Worm (Caenorhabditis elegans) whole organism, L1 larva: ENCODE data around the gene srh-27.

ENCODE experiments used
- F16B12.6 ChIP-seq: fragments of 150-350 bp; optimal IDR thresholded peaks from 2 replicates; lab custom pipeline; 2014; ENCODE audit warnings: missing biosample characterization, missing genetic modification characterization
- aha-1 ChIP-seq: fragments of 150-350 bp; optimal IDR thresholded peaks from 2 replicates; lab custom pipeline; 2014; ENCODE audit warnings: missing biosample characterization, missing genetic modification characterization
- blmp-1 ChIP-seq: fragments of 150-350 bp; optimal IDR thresholded peaks from 2 replicates; lab custom pipeline; 2014; ENCODE audit warnings: missing biosample characterization, missing genetic modification characterization
- ceh-63 ChIP-seq: fragments of 200-800 bp; sonication (Bioruptor generic); optimal IDR thresholded peaks from 2 replicates; lab custom pipeline; 2018; ENCODE audit warnings: mild to moderate bottlenecking, missing genetic modification characterization, missing compliant biosample characterization
- dsc-1 ChIP-seq: sonication (generic microtip); optimal IDR thresholded peaks from 2 replicates; lab custom pipeline; 2016; ENCODE audit warnings: mild to moderate bottlenecking, missing genetic modification characterization, missing compliant biosample characterization
- efl-1 ChIP-seq, 4 experiments: fragments of 150-350 bp; optimal IDR thresholded peaks in 3 of 4; peaks in 1 of 4; 1 replicate in 1 of 4; 2 replicates in 3 of 4; lab custom pipeline; 2014; ENCODE audit warnings: missing biosample characterization in 2 of 4, missing genetic modification characterization in 2 of 4, missing genetic modification reagents in 2 of 4
- fkh-10 ChIP-seq: sonication (generic microtip); optimal IDR thresholded peaks from 2 replicates; lab custom pipeline; 2017; ENCODE audit warnings: missing biosample characterization, missing genetic modification reagents, missing genetic modification characterization
- fkh-8 ChIP-seq: sonication (generic microtip); optimal IDR thresholded peaks from 2 replicates; lab custom pipeline; 2016; ENCODE audit warnings: mild to moderate bottlenecking, missing genetic modification characterization, missing compliant biosample characterization
- hlh-17 ChIP-seq: fragments of 200-800 bp; sonication (Bioruptor generic); optimal IDR thresholded peaks from 2 replicates; lab custom pipeline; 2018; ENCODE audit warnings: missing genetic modification characterization, mild to moderate bottlenecking, missing compliant biosample characterization, moderate library complexity, borderline replicate concordance
- hpl-2 ChIP-seq: fragments of 150-350 bp; optimal IDR thresholded peaks from 2 replicates; lab custom pipeline; 2014; ENCODE audit warnings: missing biosample characterization, missing genetic modification reagents, missing genetic modification characterization
- isw-1 ChIP-seq: fragments of 200-800 bp; sonication (Bioruptor generic); IDR thresholded peaks from 2 replicates; pipeline ENCODE4 v1.3.6; 2022; ENCODE audit warnings: missing genetic modification characterization, missing compliant biosample characterization
- jun-1 ChIP-seq: fragments of 150-350 bp; optimal IDR thresholded peaks from 2 replicates; lab custom pipeline; 2014; ENCODE audit warnings: missing biosample characterization, missing genetic modification reagents, missing genetic modification characterization
- lin-13 ChIP-seq: fragments of 150-350 bp; optimal IDR thresholded peaks from 2 replicates; lab custom pipeline; 2014; ENCODE audit warnings: missing biosample characterization, missing genetic modification reagents, missing genetic modification characterization
- lin-14 ChIP-seq: fragments of 200-800 bp; sonication (Bioruptor generic); optimal IDR thresholded peaks from 2 replicates; lab custom pipeline; 2018; ENCODE audit warnings: mild to moderate bottlenecking, missing genetic modification characterization, moderate library complexity, missing compliant biosample characterization
- mab-9 ChIP-seq: fragments of 200-800 bp; sonication (Bioruptor generic); IDR thresholded peaks from 2 replicates; pipeline ENCODE4 v1.3.6; 2022; ENCODE audit warnings: missing genetic modification reagents, missing genetic modification characterization, missing compliant biosample characterization
- mdl-1 ChIP-seq, 2 experiments: fragments of 150-350 bp; optimal IDR thresholded peaks; 2 replicates each; lab custom pipeline; 2014 to 2017; ENCODE audit warnings: missing biosample characterization in 2 of 2, missing genetic modification characterization in 2 of 2, inconsistent platforms in 1 of 2
- mep-1 ChIP-seq: fragments of 150-350 bp; optimal IDR thresholded peaks from 2 replicates; lab custom pipeline; 2014; ENCODE audit warnings: missing biosample characterization, missing genetic modification characterization
- nhr-11 ChIP-seq: fragments of 150-350 bp; optimal IDR thresholded peaks from 2 replicates; lab custom pipeline; 2014; ENCODE audit warnings: missing biosample characterization, missing genetic modification characterization
- nhr-12 ChIP-seq: sonication (generic microtip); optimal IDR thresholded peaks from 2 replicates; lab custom pipeline; 2017; ENCODE audit warnings: missing biosample characterization, missing genetic modification characterization
- nhr-28 ChIP-seq: fragments of 150-350 bp; optimal IDR thresholded peaks from 2 replicates; lab custom pipeline; 2014; ENCODE audit warnings: missing biosample characterization, missing genetic modification characterization
- nhr-71 ChIP-seq: sonication (generic microtip); optimal IDR thresholded peaks from 2 replicates; lab custom pipeline; 2016; ENCODE audit warnings: mild to moderate bottlenecking, missing genetic modification characterization, moderate library complexity, missing compliant biosample characterization
- nhr-85 ChIP-seq: sonication (generic microtip); peaks from one replicate; lab custom pipeline; 2016; ENCODE audit warnings: missing genetic modification characterization, inconsistent platforms, missing compliant biosample characterization
- pax-3 ChIP-seq: fragments of 200-800 bp; sonication (Bioruptor generic); optimal IDR thresholded peaks from 2 replicates; lab custom pipeline; 2018; ENCODE audit warnings: mild to moderate bottlenecking, missing genetic modification characterization, moderate library complexity, missing compliant biosample characterization
- sox-4 ChIP-seq: sonication (generic microtip); optimal IDR thresholded peaks from 2 replicates; lab custom pipeline; 2016; ENCODE audit warnings: missing genetic modification characterization, missing compliant biosample characterization
- sptf-1 ChIP-seq: fragments of 150-350 bp; optimal IDR thresholded peaks from 2 replicates; lab custom pipeline; 2014; ENCODE audit warnings: missing biosample characterization, missing genetic modification characterization
- sup-37 ChIP-seq: fragments of 200-800 bp; sonication (Bioruptor generic); optimal IDR thresholded peaks from 2 replicates; lab custom pipeline; 2018; ENCODE audit warnings: mild to moderate bottlenecking, missing genetic modification characterization, missing compliant biosample characterization
- tlp-1 ChIP-seq: fragments of 150-350 bp; optimal IDR thresholded peaks from 2 replicates; lab custom pipeline; 2014; ENCODE audit warnings: missing biosample characterization, missing genetic modification characterization
- unc-86 ChIP-seq: sonication (generic microtip); optimal IDR thresholded peaks from 2 replicates; lab custom pipeline; 2016; ENCODE audit warnings: missing genetic modification characterization, missing compliant biosample characterization
- unc-98 ChIP-seq: fragments of 200-800 bp; sonication (Bioruptor generic); IDR thresholded peaks from 2 replicates; pipeline ENCODE4 v1.3.6; 2022; ENCODE audit warnings: missing genetic modification characterization, missing compliant biosample characterization
- zag-1 ChIP-seq: fragments of 150-350 bp; optimal IDR thresholded peaks from 2 replicates; lab custom pipeline; 2014; ENCODE audit warnings: missing biosample characterization, missing genetic modification characterization
- ztf-11 ChIP-seq, 2 experiments: sonication (generic microtip); optimal IDR thresholded peaks; 2 replicates each; lab custom pipeline; 2016 to 2017; ENCODE audit warnings: missing genetic modification characterization in 2 of 2, missing biosample characterization in 1 of 2, missing compliant biosample characterization in 1 of 2

Gene srh-27

ce11 chrII:12480811-12481210 lies 32.5 kb downstream of the srh-27 start, which contains the start of gene arrd-9:
TSS of gene arrd-9 (minus strand) at chrII:12480911.
- TF ChIP-seq sup-37 (no peak), mdl-1 (tag; optimal IDR thresholded peaks at IDR 0.05; lab: Kevin White, UChicago) (no peak), F16B12.6 (tag; lab: Kevin White, UChicago) (no peak), aha-1 (tag; lab: Kevin White, UChicago) (no peak), unc-86 (no peak), nhr-12 (no peak), dsc-1 (tag; lab: Kevin White, UChicago) (no peak), ceh-63 (GFP tag; lab: Kevin White, UChicago) (no peak), jun-1 (tag; lab: Kevin White, UChicago) (no peak), fkh-10 (GFP tag; lab: Kevin White, UChicago) (no peak)

- no peak for TF ChIP-seq efl-1 (optimal IDR thresholded peaks at IDR 0.05; lab: Kevin White, UChicago)
- TF ChIP-seq efl-1 (GFP tag; optimal IDR thresholded peaks at IDR 0.05 in 1 of 2; lab: Kevin White, UChicago): peak in 1 of 2 experiments; percentile 91
- TF ChIP-seq hpl-2 (GFP tag; lab: Kevin White, UChicago): no peak
- TF ChIP-seq, all 84 proteins: peak for 1
Observed at ce11 chrII:12481645-12482044, 33.3 kb downstream of the srh-27 start.

- TF ChIP-seq nhr-11 (tag; lab: Kevin White, UChicago) (no peak), ztf-11 (tag; optimal IDR thresholded peaks at IDR 0.05; lab: Kevin White, UChicago) (no peak), nhr-71 (tag; lab: Kevin White, UChicago) (no peak), unc-86 (no peak), zag-1 (tag; lab: Kevin White, UChicago) (no peak), jun-1 (tag; lab: Kevin White, UChicago) (no peak), tlp-1 (tag; lab: Kevin White, UChicago) (no peak), hlh-17 (GFP tag; lab: Kevin White, UChicago) (no peak), mab-9 (GFP tag; lab: Robert Waterston, UW) (no peak), sptf-1 (tag; lab: Kevin White, UChicago) (no peak), nhr-12 (no peak), unc-98 (GFP tag; lab: Robert Waterston, UW) (no peak)
- TF ChIP-seq, all 84 proteins: peak for 0
Observed at ce11 chrII:12482622-12483021, 34.3 kb downstream of the srh-27 start, which contains the start of gene fbxb-102. TSS of gene fbxb-102 (plus strand) at chrII:12482922.

- TF ChIP-seq nhr-85 (tag; lab: Kevin White, UChicago): peak; percentile 29
- no peak for TF ChIP-seq nhr-28 (tag; lab: Kevin White, UChicago)
Observed at ce11 chrII:12485060-12485459, 36.7 kb downstream of the srh-27 start, which contains the start of gene F15A4.10. TSS of gene F15A4.10 (minus strand) at chrII:12485160.

- TF ChIP-seq zag-1 (tag; lab: Kevin White, UChicago): no peak
- no peak for TF ChIP-seq nhr-12
- TF ChIP-seq fkh-8 (tag; lab: Kevin White, UChicago): peak; percentile 77
- TF ChIP-seq lin-13 (GFP tag; lab: Kevin White, UChicago): no peak
- TF ChIP-seq sox-4 (tag; lab: Kevin White, UChicago): peak; percentile 52
- TF ChIP-seq blmp-1 (tag; lab: Kevin White, UChicago): no peak
- peak; percentile 60 for TF ChIP-seq pax-3 (tag; lab: Kevin White, UChicago)
- TF ChIP-seq dsc-1 (tag; lab: Kevin White, UChicago): peak; percentile 90
- no peak for TF ChIP-seq mep-1 (tag; lab: Kevin White, UChicago)
- TF ChIP-seq jun-1 (tag; lab: Kevin White, UChicago): no peak
Observed at ce11 chrII:12488810-12489209, 40.5 kb downstream of the srh-27 start.

- TF ChIP-seq isw-1 (GFP tag; lab: Robert Waterston, UW) (no peak), lin-14 (peak; percentile 25), dsc-1 (tag; lab: Kevin White, UChicago) (peak; percentile 53)
Observed at ce11 chrII:12489903-12490302, 41.6 kb downstream of the srh-27 start, which contains the start of gene T21B4.15. TSS of gene T21B4.15 (plus strand) at chrII:12490203.
